Fruit fly (Drosophila melanogaster) whole organism, embryonic: ENCODE data around the gene Cpr64Ad.
A peak's percentile ranks its signal among the peaks of the same experiment; 100 is the strongest.

ENCODE experiments used
- ATbp ChIP-seq: fragments of 200-800 bp; sonication (Bioruptor generic); optimal IDR thresholded peaks from 2 replicates; lab custom pipeline; 2017; ENCODE audit warnings: missing biosample characterization, mild to moderate bottlenecking, missing genetic modification characterization, missing genetic modification reagents
- Asciz ChIP-seq: fragments of 200-800 bp; sonication (Bioruptor generic); optimal IDR thresholded peaks from 2 replicates; lab custom pipeline; 2017; ENCODE audit warnings: missing biosample characterization, mild to moderate bottlenecking, missing genetic modification characterization, missing genetic modification reagents
- Atf6 ChIP-seq: fragments of 200-800 bp; sonication (Bioruptor generic); IDR thresholded peaks from 2 replicates; pipeline ENCODE4 v1.3.6; 2022; ENCODE audit warnings: missing biosample characterization, missing genetic modification characterization
- Bdp1 ChIP-seq: fragments of 200-800 bp; sonication (Bioruptor generic); optimal IDR thresholded peaks from 3 replicates; lab custom pipeline; 2016; ENCODE audit warnings: missing biosample characterization, missing genetic modification characterization
- Blimp-1 ChIP-seq: fragments of 200-800 bp; sonication (Bioruptor generic); optimal IDR thresholded peaks from 3 replicates; lab custom pipeline; 2018; ENCODE audit warnings: missing biosample characterization, missing genetic modification characterization, mild to moderate bottlenecking, moderate library complexity, missing genetic modification reagents
- C15 ChIP-seq: fragments of 200-800 bp; sonication (Bioruptor generic); IDR thresholded peaks from 3 replicates; pipeline ENCODE4 v1.3.6; 2022; ENCODE audit warnings: missing biosample characterization, missing genetic modification characterization
- CG10274 ChIP-seq: fragments of 200-800 bp; sonication (Bioruptor generic); optimal IDR thresholded peaks from 3 replicates; lab custom pipeline; 2017; ENCODE audit warnings: missing biosample characterization, mild to moderate bottlenecking, missing genetic modification characterization
- CG11696 ChIP-seq: fragments of 200-800 bp; sonication (Bioruptor generic); IDR thresholded peaks from 2 replicates; pipeline ENCODE4 v1.3.6; 2022; ENCODE audit warnings: missing biosample characterization, missing genetic modification characterization
- CG12071 ChIP-seq: fragments of 200-800 bp; sonication (Bioruptor generic); optimal IDR thresholded peaks from 3 replicates; lab custom pipeline; 2018; ENCODE audit warnings: missing biosample characterization, mild to moderate bottlenecking, missing genetic modification characterization
- CG12942 ChIP-seq: fragments of 200-800 bp; sonication (Bioruptor generic); optimal IDR thresholded peaks from 3 replicates; lab custom pipeline; 2016; ENCODE audit warnings: missing biosample characterization, missing genetic modification characterization
- CG14965 ChIP-seq: fragments of 200-800 bp; sonication (Bioruptor generic); optimal IDR thresholded peaks from 2 replicates; lab custom pipeline; 2016; ENCODE audit warnings: missing biosample characterization, missing genetic modification characterization, borderline replicate concordance
- CG15011 ChIP-seq: fragments of 200-800 bp; sonication (Bioruptor generic); optimal IDR thresholded peaks from 3 replicates; lab custom pipeline; 2018; ENCODE audit warnings: missing biosample characterization, mild to moderate bottlenecking, missing genetic modification characterization
- CG18011 ChIP-seq: fragments of 200-800 bp; sonication (Bioruptor generic); optimal IDR thresholded peaks from 2 replicates; lab custom pipeline; 2017; ENCODE audit warnings: missing biosample characterization, missing genetic modification characterization, mild to moderate bottlenecking, moderate library complexity, missing genotype
- CG2712 ChIP-seq: fragments of 200-800 bp; optimal IDR thresholded peaks from 3 replicates; lab custom pipeline; 2019; ENCODE audit warnings: missing biosample characterization, mild to moderate bottlenecking, missing genetic modification characterization, moderate library complexity
- CG31441 ChIP-seq: fragments of 200-800 bp; sonication (Bioruptor generic); IDR thresholded peaks from 2 replicates; pipeline ENCODE4 v1.3.6; 2022; ENCODE audit warnings: missing biosample characterization, missing genetic modification characterization
- CG3163 ChIP-seq: fragments of 200-800 bp; sonication (Bioruptor generic); optimal IDR thresholded peaks from 3 replicates; lab custom pipeline; 2016; ENCODE audit warnings: missing biosample characterization, missing genetic modification characterization
- CG33213 ChIP-seq: fragments of 200-800 bp; sonication (Bioruptor generic); optimal IDR thresholded peaks from 3 replicates; lab custom pipeline; 2016; ENCODE audit warnings: missing biosample characterization, missing genetic modification characterization
- CG34376 ChIP-seq: fragments of 200-800 bp; sonication (Bioruptor generic); optimal IDR thresholded peaks from 2 replicates; lab custom pipeline; 2018; ENCODE audit warnings: missing biosample characterization, mild to moderate bottlenecking, missing genetic modification characterization
- CG34422 ChIP-seq: fragments of 200-800 bp; sonication (Bioruptor generic); IDR thresholded peaks from 3 replicates; pipeline ENCODE4 v1.3.6; 2022; ENCODE audit warnings: missing biosample characterization, missing genetic modification characterization
- CG3995 ChIP-seq: fragments of 200-800 bp; sonication (Bioruptor generic); optimal IDR thresholded peaks from 3 replicates; lab custom pipeline; 2016; ENCODE audit warnings: missing biosample characterization, missing genetic modification characterization
- CG5180 ChIP-seq: fragments of 200-800 bp; sonication (Bioruptor generic); optimal IDR thresholded peaks from 3 replicates; lab custom pipeline; 2017; ENCODE audit warnings: missing biosample characterization, missing genetic modification characterization, mild to moderate bottlenecking, moderate library complexity, missing genetic modification reagents
- CG6254 ChIP-seq: fragments of 200-800 bp; sonication (Bioruptor generic); optimal IDR thresholded peaks from 3 replicates; lab custom pipeline; 2017; ENCODE audit warnings: mild to moderate bottlenecking, missing biosample characterization, missing genetic modification reagents, missing genetic modification characterization
- CG7556 ChIP-seq: fragments of 200-800 bp; sonication (Bioruptor generic); optimal IDR thresholded peaks from 2 replicates; lab custom pipeline; 2017; ENCODE audit warnings: missing biosample characterization, mild to moderate bottlenecking, missing genetic modification characterization
- CG7928 ChIP-seq: fragments of 200-800 bp; sonication (Bioruptor generic); optimal IDR thresholded peaks from 2 replicates; lab custom pipeline; 2017; ENCODE audit warnings: missing biosample characterization, mild to moderate bottlenecking, missing genetic modification characterization
- CHES-1-like ChIP-seq: fragments of 200-800 bp; sonication (Bioruptor generic); optimal IDR thresholded peaks from 2 replicates; lab custom pipeline; 2016; ENCODE audit warnings: missing biosample characterization, missing genetic modification characterization
- Deaf1 ChIP-seq: fragments of 200-800 bp; optimal IDR thresholded peaks from 3 replicates; lab custom pipeline; 2019; ENCODE audit warnings: missing biosample characterization, mild to moderate bottlenecking, missing genetic modification characterization, moderate library complexity
- Gsc ChIP-seq: fragments of 200-800 bp; sonication (Bioruptor generic); IDR thresholded peaks from 2 replicates; pipeline ENCODE4 v1.3.6; 2022; ENCODE audit warnings: missing biosample characterization, missing genetic modification characterization
- NC2α ChIP-seq: fragments of 200-800 bp; sonication (Bioruptor generic); optimal IDR thresholded peaks from 2 replicates; lab custom pipeline; 2016; ENCODE audit warnings: missing biosample characterization, missing genetic modification characterization
- Rfx ChIP-seq: fragments of 200-800 bp; sonication (Bioruptor generic); IDR thresholded peaks from 2 replicates; pipeline ENCODE4 v1.3.6; 2022; ENCODE audit warnings: missing biosample characterization, missing genetic modification characterization
- ara ChIP-seq: fragments of 200-800 bp; sonication (Bioruptor generic); IDR thresholded peaks from 2 replicates; pipeline ENCODE4 v1.3.6; 2022; ENCODE audit warnings: missing biosample characterization, missing genetic modification characterization
- bowl ChIP-seq: fragments of 200-800 bp; sonication (Bioruptor generic); IDR thresholded peaks from 2 replicates; pipeline ENCODE4 v1.3.6; 2022; ENCODE audit warnings: missing biosample characterization, missing genetic modification characterization
- bsh ChIP-seq, 2 experiments: fragments of 200-800 bp; sonication (Bioruptor generic); optimal IDR thresholded peaks; 2 replicates each; lab custom pipeline; 2017 to 2018; ENCODE audit warnings: mild to moderate bottlenecking in 2 of 2, missing biosample characterization in 2 of 2, missing genetic modification characterization in 2 of 2, moderate library complexity in 1 of 2
- emc ChIP-seq: fragments of 200-800 bp; sonication (Bioruptor generic); optimal IDR thresholded peaks from 2 replicates; lab custom pipeline; 2016; ENCODE audit warnings: missing biosample characterization, missing genetic modification characterization
- esg ChIP-seq: fragments of 200-800 bp; sonication (Bioruptor generic); conservative IDR thresholded peaks from 2 replicates; pipeline ENCODE4 v1.3.6; 2022; ENCODE audit warnings: missing biosample characterization, missing genetic modification characterization
- eve ChIP-seq, 2 experiments: fragments of >200 bp; optimal IDR thresholded peaks; 2 replicates each; lab custom pipeline; 2017; ENCODE audit warnings: missing biosample characterization in 2 of 2, missing genetic modification characterization in 2 of 2
- fd64A ChIP-seq: fragments of 200-800 bp; sonication (Bioruptor generic); optimal IDR thresholded peaks from 3 replicates; lab custom pipeline; 2018; ENCODE audit warnings: missing biosample characterization, mild to moderate bottlenecking, missing genetic modification characterization
- gcm2 ChIP-seq: fragments of 200-800 bp; sonication (Bioruptor generic); optimal IDR thresholded peaks from 2 replicates; lab custom pipeline; 2016; ENCODE audit warnings: missing biosample characterization, missing genetic modification characterization
- gsb ChIP-seq: fragments of 200-800 bp; sonication (Bioruptor generic); IDR thresholded peaks from 2 replicates; pipeline ENCODE4 v1.3.6; 2022; ENCODE audit warnings: missing biosample characterization, missing genetic modification characterization
- h ChIP-seq: fragments of >200 bp; optimal IDR thresholded peaks from 2 replicates; lab custom pipeline; 2017
- hb ChIP-seq: fragments of 200-800 bp; sonication (Bioruptor generic); IDR thresholded peaks from 3 replicates; pipeline ENCODE4 v1.3.6; 2022; ENCODE audit warnings: missing biosample characterization, missing genetic modification characterization; ENCODE audit not compliant: partially characterized antibody
- luna ChIP-seq: fragments of 200-800 bp; sonication (Bioruptor generic); optimal IDR thresholded peaks from 2 replicates; lab custom pipeline; 2016; ENCODE audit warnings: missing biosample characterization, missing genetic modification characterization
- maf-S ChIP-seq: fragments of 200-800 bp; sonication (Bioruptor generic); optimal IDR thresholded peaks from 2 replicates; lab custom pipeline; 2016; ENCODE audit warnings: missing biosample characterization, missing genetic modification characterization
- mam ChIP-seq: fragments of 200-800 bp; sonication (Bioruptor generic); optimal IDR thresholded peaks from 3 replicates; lab custom pipeline; 2016; ENCODE audit warnings: missing biosample characterization, missing genetic modification characterization
- nerfin-2 ChIP-seq: fragments of 200-800 bp; sonication (Bioruptor generic); IDR thresholded peaks from 2 replicates; pipeline ENCODE4 v1.3.6; 2022; ENCODE audit warnings: missing biosample characterization, missing genetic modification characterization; ENCODE audit not compliant: partially characterized antibody
- pnt ChIP-seq: fragments of 200-800 bp; sonication (Bioruptor generic); optimal IDR thresholded peaks from 3 replicates; lab custom pipeline; 2016; ENCODE audit warnings: missing biosample characterization, missing genetic modification characterization
- ranshi ChIP-seq: fragments of 200-800 bp; sonication (Bioruptor generic); IDR thresholded peaks from 2 replicates; pipeline ENCODE4 v1.3.6; 2022; ENCODE audit warnings: missing biosample characterization, missing genetic modification characterization
- schlank ChIP-seq: fragments of 200-800 bp; sonication (Bioruptor generic); optimal IDR thresholded peaks from 2 replicates; lab custom pipeline; 2018; ENCODE audit warnings: missing biosample characterization, mild to moderate bottlenecking, missing genetic modification characterization
- slbo ChIP-seq: fragments of 200-800 bp; sonication (Bioruptor generic); IDR thresholded peaks from 2 replicates; pipeline ENCODE4 v1.3.6; 2022; ENCODE audit warnings: missing biosample characterization, missing genetic modification characterization
- sna ChIP-seq: fragments of 200-800 bp; sonication (Bioruptor generic); IDR thresholded peaks from 2 replicates; pipeline ENCODE4 v1.3.6; 2022; ENCODE audit warnings: missing biosample characterization, missing genetic modification characterization; ENCODE audit not compliant: partially characterized antibody
- ssp ChIP-seq: fragments of 200-800 bp; sonication (Bioruptor generic); IDR thresholded peaks from 2 replicates; pipeline ENCODE4 v1.3.6; 2022; ENCODE audit warnings: missing biosample characterization, missing genetic modification characterization
- zfh1 ChIP-seq: fragments of 200-800 bp; sonication (Bioruptor generic); IDR thresholded peaks from 3 replicates; pipeline ENCODE4 v1.3.6; 2022; ENCODE audit warnings: missing biosample characterization, missing genetic modification characterization

Cpr64Ad gene

DNA sequence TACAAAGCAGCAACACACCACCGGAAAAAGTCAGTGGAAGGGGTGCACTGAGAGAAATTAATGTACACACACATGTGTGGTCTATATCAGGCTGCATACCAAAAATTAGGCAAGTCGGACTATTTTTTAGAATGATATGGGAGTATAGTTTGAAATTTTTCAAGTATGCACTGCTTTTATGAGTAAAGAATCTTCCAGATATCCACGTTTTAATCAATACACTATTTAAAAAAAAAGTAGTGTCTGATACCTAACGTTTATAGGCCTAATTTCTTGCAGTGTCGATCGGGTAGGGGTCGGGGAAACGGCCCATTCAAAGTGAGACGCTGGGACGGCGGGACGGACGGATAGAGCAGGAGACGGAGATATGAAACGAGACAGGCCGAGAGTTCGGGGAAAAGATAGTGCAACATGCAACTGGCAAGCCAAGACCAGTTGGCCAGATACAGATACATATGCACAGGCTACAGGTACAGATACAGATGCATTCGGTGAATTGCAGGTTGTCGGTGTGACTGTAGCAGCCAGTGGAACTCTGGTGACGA, 15.2 kb downstream of the Cpr64Ad start (continued):
- TF ChIP-seq Rfx (peak; percentile 69), mam (GFP tag; lab: Kevin White, UChicago) (peak; percentile 78), hb (GFP tag; lab: Robert Waterston, UW) (no peak), gcm2 (GFP tag; lab: Kevin White, UChicago) (peak; percentile 72), schlank (tag; lab: Kevin White, UChicago) (no peak), fd64A (GFP tag; lab: Kevin White, UChicago) (peak; percentile 84), CG6254 (GFP tag; lab: Kevin White, UChicago) (peak; percentile 95), CG7556 (GFP tag; lab: Kevin White, UChicago) (peak; percentile 94), Asciz (peak; percentile 92), luna (GFP tag; lab: Kevin White, UChicago) (peak; percentile 8), Deaf1 (tag; lab: Kevin White, UChicago) (peak; percentile 64), slbo (peak; percentile 51), ssp (peak; percentile 82), Atf6 (GFP tag; lab: Robert Waterston, UW) (peak; percentile 55; the same call in 1 of the 2 replicates), CG12071 (GFP tag; lab: Kevin White, UChicago) (peak; percentile 83), bowl (GFP tag; lab: Robert Waterston, UW) (peak; percentile 73), maf-S (GFP tag; lab: Kevin White, UChicago) (peak; percentile 82), emc (GFP tag; lab: Kevin White, UChicago) (peak; percentile 62), sna (no peak), Gsc (GFP tag; lab: Robert Waterston, UW) (peak; percentile 87), CG18011 (GFP tag; lab: Kevin White, UChicago) (peak; percentile 38), CG34376 (GFP tag; lab: Kevin White, UChicago) (peak; percentile 26), CG7928 (GFP tag; lab: Kevin White, UChicago) (no peak), CG5180 (GFP tag; lab: Kevin White, UChicago) (peak; percentile 85), CG11696 (GFP tag; lab: Robert Waterston, UW) (peak; percentile 49), CG14965 (GFP tag; lab: Kevin White, UChicago) (peak; percentile 68), CG3163 (peak; percentile 69), h (lab: Kevin White, UChicago) (no peak), nerfin-2 (no peak), CHES-1-like (peak; percentile 89), zfh1 (GFP tag; lab: Robert Waterston, UW) (peak; percentile 95), ATbp (GFP tag; lab: Kevin White, UChicago) (peak; percentile 93), CG31441 (GFP tag; lab: Robert Waterston, UW) (peak; percentile 98), CG2712 (tag; lab: Kevin White, UChicago) (peak; percentile 98), eve (GFP tag; optimal IDR thresholded peaks at IDR 0.05; lab: Kevin White, UChicago) (peak; percentile 98 to 99), gsb (GFP tag; lab: Robert Waterston, UW) (0 out of 2 replicates have a peak, but pooled peaks have one; percentile 36), esg (GFP tag; lab: Robert Waterston, UW) (peak; percentile 89), ara (peak; percentile 93), CG33213 (GFP tag; lab: Kevin White, UChicago) (peak; percentile 85), CG12942 (GFP tag; lab: Kevin White, UChicago) (peak; percentile 91), CG15011 (peak; percentile 82), C15 (GFP tag; lab: Robert Waterston, UW) (no peak), NC2α (peak; percentile 93), Bdp1 (GFP tag; lab: Kevin White, UChicago) (peak; percentile 84), CG10274 (peak; percentile 75), pnt (GFP tag; lab: Kevin White, UChicago) (peak; percentile 96), ranshi (peak; percentile 82), Blimp-1 (GFP tag; lab: Kevin White, UChicago) (peak; percentile 94), CG34422 (GFP tag; lab: Robert Waterston, UW) (peak; percentile 81; the same call in 2 of the 3 replicates), bsh (GFP tag; optimal IDR thresholded peaks at IDR 0.05; lab: Kevin White, UChicago) (peak; percentile 87 to 96), CG3995 (GFP tag; lab: Kevin White, UChicago) (peak; percentile 26)
